Fruit fly (Drosophila melanogaster): Measurements from ENCODE around the gene poe.

poe gene

dm6 chr2L:8081640-8082485 is 10.4 kb upstream of the poe start (continued):
- TF ChIP-seq Eip74EF (GFP tag; optimal IDR thresholded peaks at IDR 0.05) = peak in 1 of 2 experiments; percentile 38
- TF ChIP-seq Lim3 (GFP tag; IDR thresholded peaks at IDR 0.05) = no peak
- TF ChIP-seq CG43689 (GFP tag; IDR thresholded peaks at IDR 0.05) = peak; percentile 48; the same call in 1 of the 2 replicates
- TF ChIP-seq MESR4 (GFP tag; optimal IDR thresholded peaks at IDR 0.05) = no peak
- TF ChIP-seq bowl (GFP tag; IDR thresholded peaks at IDR 0.05) = 0 out of 2 replicates have a peak, but pooled peaks have one; percentile 55
- TF ChIP-seq CG17829 (tag; optimal IDR thresholded peaks at IDR 0.05) = peak; percentile 90
- peak; percentile 90; the same call in 1 of the 2 replicates for TF ChIP-seq HLH3B (GFP tag; IDR thresholded peaks at IDR 0.05)
- peak; percentile 14 for TF ChIP-seq CG1603 (tag; optimal IDR thresholded peaks at IDR 0.05)
- no peak for TF ChIP-seq lov (optimal IDR thresholded peaks at IDR 0.05)
- no peak for TF ChIP-seq lov (GFP tag; IDR thresholded peaks at IDR 0.05)
- peak; percentile 91 for TF ChIP-seq dysf (GFP tag; IDR thresholded peaks at IDR 0.05)
- no peak for TF ChIP-seq ftz-f1 (GFP tag; optimal IDR thresholded peaks at IDR 0.05)
- TF ChIP-seq gfzf (GFP tag; optimal IDR thresholded peaks at IDR 0.05) = no peak
- no peak for TF ChIP-seq sima (GFP tag; optimal IDR thresholded peaks at IDR 0.05)
- TF ChIP-seq CG3726 (GFP tag; IDR thresholded peaks at IDR 0.05) = peak; percentile 50; the same call in 1 of the 3 replicates
- TF ChIP-seq hbn (GFP tag; IDR thresholded peaks at IDR 0.05; ENCODE audit: partially characterized antibody) = no peak
- TF ChIP-seq nau (GFP tag; optimal IDR thresholded peaks at IDR 0.05) = no peak
- peak; percentile 64 for TF ChIP-seq CG4424 (GFP tag; optimal IDR thresholded peaks at IDR 0.05)
- peak; percentile 68 for TF ChIP-seq CG6813 (GFP tag; optimal IDR thresholded peaks at IDR 0.05)
- TF ChIP-seq CG31441 (GFP tag; IDR thresholded peaks at IDR 0.05) = peak; percentile 81
- TF ChIP-seq ranshi (GFP tag; IDR thresholded peaks at IDR 0.05) = peak; percentile 88
- TF ChIP-seq CG8388 (GFP tag; optimal IDR thresholded peaks at IDR 0.05) = peak; percentile 84
- TF ChIP-seq Awh (GFP tag; IDR thresholded peaks at IDR 0.05) = no peak
- peak; percentile 55; the same call in 1 of the 2 replicates for TF ChIP-seq Adf1 (GFP tag; IDR thresholded peaks at IDR 0.05)
- no peak for TF ChIP-seq her (GFP tag; optimal IDR thresholded peaks at IDR 0.05)
- peak; percentile 84 for TF ChIP-seq CG14710 (tag; optimal IDR thresholded peaks at IDR 0.05)
- no peak for TF ChIP-seq CG10147 (GFP tag; optimal IDR thresholded peaks at IDR 0.05)
- TF ChIP-seq Optix (GFP tag; IDR thresholded peaks at IDR 0.05) = peak; percentile 61; the same call in 1 of the 3 replicates
- no peak for TF ChIP-seq CG12071 (GFP tag; optimal IDR thresholded peaks at IDR 0.05)
- TF ChIP-seq CG15011 (GFP tag; optimal IDR thresholded peaks at IDR 0.05) = no peak
- TF ChIP-seq aop (GFP tag; IDR thresholded peaks at IDR 0.05) = no peak
- TF ChIP-seq NK7.1 (GFP tag; optimal IDR thresholded peaks at IDR 0.05) = no peak
- peak; percentile 70; the same call in 1 of the 2 replicates for TF ChIP-seq wdn (GFP tag; IDR thresholded peaks at IDR 0.05)
- TF ChIP-seq sim (GFP tag; IDR thresholded peaks at IDR 0.05) = peak; percentile 84
- peak; percentile 92 for TF ChIP-seq CG32767 (GFP tag; IDR thresholded peaks at IDR 0.05)
- no peak for TF ChIP-seq HLH4C (GFP tag; IDR thresholded peaks at IDR 0.05; ENCODE audit: partially characterized antibody)
- peak; percentile 43 for TF ChIP-seq CrebB (tag; optimal IDR thresholded peaks at IDR 0.05)
- no peak for TF ChIP-seq h (optimal IDR thresholded peaks at IDR 0.05)
- peak; percentile 27 for TF ChIP-seq ind (GFP tag; optimal IDR thresholded peaks at IDR 0.05)
- no peak for TF ChIP-seq fd64A (GFP tag; optimal IDR thresholded peaks at IDR 0.05)
- TF ChIP-seq CG3838 (GFP tag; optimal IDR thresholded peaks at IDR 0.05) = no peak
- TF ChIP-seq CG10321 (GFP tag; IDR thresholded peaks at IDR 0.05) = peak; percentile 45; the same call in 1 of the 2 replicates
- TF ChIP-seq bbx (GFP tag; IDR thresholded peaks at IDR 0.05; ENCODE audit: partially characterized antibody) = peak; percentile 8; the same call in 1 of the 2 replicates
- peak; percentile 70 for TF ChIP-seq pfk (GFP tag; optimal IDR thresholded peaks at IDR 0.05)
- peak; percentile 64 for TF ChIP-seq al (GFP tag; IDR thresholded peaks at IDR 0.05)
- peak; percentile 3 for TF ChIP-seq CG5180 (GFP tag; optimal IDR thresholded peaks at IDR 0.05)
- no peak for TF ChIP-seq Doc3 (GFP tag; IDR thresholded peaks at IDR 0.05; ENCODE audit: partially characterized antibody)
- TF ChIP-seq knrl (GFP tag; IDR thresholded peaks at IDR 0.05; ENCODE audit: partially characterized antibody) = no peak
- TF ChIP-seq CG12391 (tag; optimal IDR thresholded peaks at IDR 0.05) = peak; percentile 91
